Worm (Caenorhabditis elegans): ENCODE results near the gene F46C5.10.

- no peak for TF ChIP-seq peb-1 (tag; optimal IDR thresholded peaks at IDR 0.05)
- TF ChIP-seq ztf-1 (GFP tag; conservative IDR thresholded peaks at IDR 0.05) = no peak
- no peak for TF ChIP-seq nhr-6 (tag; optimal IDR thresholded peaks at IDR 0.05)
- no peak for TF ChIP-seq mbf-1 (tag; optimal IDR thresholded peaks at IDR 0.05)
- TF ChIP-seq nhr-237 (tag; optimal IDR thresholded peaks at IDR 0.05) = no peak
- TF ChIP-seq nhr-10 (tag; optimal IDR thresholded peaks at IDR 0.05) = no peak
- no peak for TF ChIP-seq egl-27 (tag; optimal IDR thresholded peaks at IDR 0.05)
- no peak for TF ChIP-seq zag-1 (tag; optimal IDR thresholded peaks at IDR 0.05)
Measured at ce11 chrII:8832941-8833340, 14.1 kb upstream of the F46C5.10 start.
